Worm (Caenorhabditis elegans) whole organism, young adult: Measurements from ENCODE around the gene ZK1307.3.

Experiments
- B0019.2 ChIP-seq: fragments of 200-800 bp; sonication (Bioruptor generic); conservative IDR thresholded peaks from 2 replicates; pipeline ENCODE4 v1.3.6; 2022; ENCODE audit warnings: missing genetic modification reagents, missing genetic modification characterization, missing compliant biosample characterization
- ZK185.1 ChIP-seq: sonication (generic microtip); optimal IDR thresholded peaks from 2 replicates; lab custom pipeline; 2016; ENCODE audit warnings: mild to moderate bottlenecking, missing genetic modification characterization, missing compliant biosample characterization; ENCODE audit not compliant: poor library complexity, severe bottlenecking
- ceh-79 ChIP-seq: sonication (generic microtip); optimal IDR thresholded peaks from 2 replicates; lab custom pipeline; 2017; ENCODE audit warnings: mild to moderate bottlenecking, missing genetic modification characterization, missing compliant biosample characterization
- dpl-1 ChIP-seq: fragments of 150-350 bp; optimal IDR thresholded peaks from 2 replicates; lab custom pipeline; 2014; ENCODE audit warnings: missing biosample characterization, missing genetic modification reagents, missing genetic modification characterization
- egl-44 ChIP-seq: fragments of 200-800 bp; sonication (Bioruptor generic); IDR thresholded peaks from 2 replicates; pipeline ENCODE4 v1.3.6; 2022; ENCODE audit warnings: missing genetic modification reagents, missing genetic modification characterization, missing compliant biosample characterization
- egrh-3 ChIP-seq: fragments of 200-800 bp; sonication (Bioruptor generic); IDR thresholded peaks from 2 replicates; pipeline ENCODE4 v1.3.6; 2022; ENCODE audit warnings: missing genetic modification reagents, missing genetic modification characterization, missing compliant biosample characterization
- hlh-12 ChIP-seq: sonication (generic microtip); optimal IDR thresholded peaks from 2 replicates; lab custom pipeline; 2016; ENCODE audit warnings: missing genetic modification characterization, missing compliant biosample characterization
- nfya-2 ChIP-seq: fragments of 200-800 bp; sonication (Bioruptor generic); IDR thresholded peaks from 2 replicates; pipeline ENCODE4 v1.3.6; 2022; ENCODE audit warnings: missing genetic modification reagents, missing genetic modification characterization, missing compliant biosample characterization
- nhr-90 ChIP-seq: sonication (generic microtip); optimal IDR thresholded peaks from 2 replicates; lab custom pipeline; 2016; ENCODE audit warnings: missing genotype, mild to moderate bottlenecking, missing genetic modification characterization, missing compliant biosample characterization
- rcor-1 ChIP-seq: fragments of 200-800 bp; sonication (Bioruptor generic); IDR thresholded peaks from 2 replicates; pipeline ENCODE4 v1.3.6; 2022; ENCODE audit warnings: missing genetic modification reagents, missing genetic modification characterization, missing compliant biosample characterization
- rpc-1 ChIP-seq, 2 experiments: fragments of 150-350 bp in 1 of 2; sonication (generic microtip) in 1 of 2; optimal IDR thresholded peaks; 2 replicates each; lab custom pipeline; 2014 to 2018; ENCODE audit warnings: missing biosample characterization in 1 of 2, missing genetic modification characterization in 1 of 2, missing genetic modification reagents in 1 of 2, missing genotype in 1 of 2
- ztf-25 ChIP-seq: fragments of 200-800 bp; sonication (Bioruptor generic); IDR thresholded peaks from 2 replicates; pipeline ENCODE4 v1.3.6; 2022; ENCODE audit warnings: missing genetic modification reagents, missing genetic modification characterization, missing compliant biosample characterization

ce11 chrII:9646122-9646555 is 6.7 kb downstream of the ZK1307.3 start:
- no peak for TF ChIP-seq ceh-79 (tag; lab: Kevin White, UChicago)
- no peak for TF ChIP-seq B0019.2
- TF ChIP-seq nhr-90 = no peak
- no peak for TF ChIP-seq dpl-1 (GFP tag; lab: Kevin White, UChicago)
- no peak for TF ChIP-seq ZK185.1 (tag; lab: Kevin White, UChicago)
- no peak for TF ChIP-seq nfya-2 (GFP tag; lab: Robert Waterston, UW)
- no peak for TF ChIP-seq egl-44
- peak; percentile 46; the same call in 1 of the 2 replicates for TF ChIP-seq egrh-3 (GFP tag; lab: Robert Waterston, UW)
- no peak for TF ChIP-seq rpc-1 (optimal IDR thresholded peaks at IDR 0.05; lab: Kevin White, UChicago)
- TF ChIP-seq rpc-1 (tag; optimal IDR thresholded peaks at IDR 0.05; lab: Kevin White, UChicago) = no peak
- no peak for TF ChIP-seq ztf-25 (GFP tag; lab: Robert Waterston, UW)
- peak; percentile 65; the same call in 1 of the 2 replicates for TF ChIP-seq rcor-1 (GFP tag; lab: Robert Waterston, UW)
- TF ChIP-seq hlh-12 (tag; lab: Kevin White, UChicago) = no peak
